Fruit fly (Drosophila melanogaster) whole organism, prepupa: ENCODE results near the gene CG32264.

Source experiments
- CG10669 ChIP-seq: fragments of 200-800 bp; sonication (Bioruptor generic); optimal IDR thresholded peaks from 3 replicates; lab custom pipeline; 2018; ENCODE audit warnings: missing biosample characterization, mild to moderate bottlenecking, missing genetic modification characterization, moderate library complexity
- CG11294 ChIP-seq: fragments of 200-800 bp; sonication (Bioruptor generic); IDR thresholded peaks from 2 replicates; pipeline ENCODE4 v1.3.6; 2022; ENCODE audit warnings: missing biosample characterization, missing genetic modification characterization
- CG11762 ChIP-seq: fragments of 200-800 bp; sonication (Bioruptor generic); optimal IDR thresholded peaks from 3 replicates; lab custom pipeline; 2016; ENCODE audit warnings: missing biosample characterization, missing genetic modification characterization; ENCODE audit not compliant: insufficient read depth
- CG11902 ChIP-seq: fragments of 200-800 bp; sonication (Bioruptor generic); optimal IDR thresholded peaks from 3 replicates; lab custom pipeline; 2016; ENCODE audit warnings: missing biosample characterization, missing genetic modification characterization
- CG15336 ChIP-seq: fragments of 200-800 bp; sonication (Bioruptor generic); IDR thresholded peaks from 2 replicates; pipeline ENCODE4 v1.3.6; 2022; ENCODE audit warnings: missing biosample characterization, missing genetic modification characterization
- CG1621 ChIP-seq: fragments of 200-800 bp; sonication (Bioruptor generic); optimal IDR thresholded peaks from 3 replicates; lab custom pipeline; 2018; ENCODE audit warnings: missing biosample characterization, mild to moderate bottlenecking, missing genetic modification characterization
- CG16779 ChIP-seq: fragments of 200-800 bp; sonication (Bioruptor generic); optimal IDR thresholded peaks from 3 replicates; lab custom pipeline; 2017; ENCODE audit warnings: missing biosample characterization, mild to moderate bottlenecking, missing genetic modification characterization
- CG3032 ChIP-seq: fragments of 200-800 bp; optimal IDR thresholded peaks from 2 replicates; lab custom pipeline; 2019; ENCODE audit warnings: missing biosample characterization, mild to moderate bottlenecking, missing genetic modification characterization, moderate library complexity
- CG6163 ChIP-seq: fragments of 200-800 bp; sonication (Bioruptor generic); IDR thresholded peaks from 3 replicates; pipeline ENCODE4 v1.3.6; 2022; ENCODE audit warnings: missing biosample characterization, missing genetic modification characterization
- CG6276 ChIP-seq: fragments of 200-800 bp; sonication (Bioruptor generic); optimal IDR thresholded peaks from 2 replicates; lab custom pipeline; 2017; ENCODE audit warnings: missing biosample characterization, mild to moderate bottlenecking, missing genetic modification characterization
- CG6854 ChIP-seq: fragments of 200-800 bp; sonication (Bioruptor generic); optimal IDR thresholded peaks from 2 replicates; lab custom pipeline; 2017; ENCODE audit warnings: missing biosample characterization, mild to moderate bottlenecking, missing genetic modification characterization
- CG7368 ChIP-seq: fragments of 200-800 bp; sonication (Bioruptor generic); optimal IDR thresholded peaks from 3 replicates; lab custom pipeline; 2016; ENCODE audit warnings: missing biosample characterization, missing genetic modification characterization
- CG8119 ChIP-seq: fragments of 200-800 bp; sonication (Bioruptor generic); IDR thresholded peaks from 3 replicates; pipeline ENCODE4 v1.3.6; 2022; ENCODE audit warnings: missing biosample characterization, missing genetic modification characterization
- CG9139 ChIP-seq: fragments of 200-800 bp; sonication (Bioruptor generic); optimal IDR thresholded peaks from 3 replicates; lab custom pipeline; 2017; ENCODE audit warnings: missing biosample characterization, mild to moderate bottlenecking, missing genetic modification characterization
- Eip75B ChIP-seq: fragments of 200-800 bp; sonication (Bioruptor generic); optimal IDR thresholded peaks from 3 replicates; lab custom pipeline; 2016; ENCODE audit warnings: missing biosample characterization, missing genetic modification characterization
- Eip78C ChIP-seq: fragments of 200-800 bp; sonication (Bioruptor generic); peaks from one replicate; lab custom pipeline; 2016; ENCODE audit warnings: missing biosample characterization, missing genetic modification characterization
- Eip93F ChIP-seq: fragments of 200-800 bp; sonication (Bioruptor generic); optimal IDR thresholded peaks from 2 replicates; lab custom pipeline; 2016; ENCODE audit warnings: missing biosample characterization, mild to moderate bottlenecking, missing genetic modification characterization
- Ets21C ChIP-seq: fragments of 200-800 bp; sonication (Bioruptor generic); optimal IDR thresholded peaks from 3 replicates; lab custom pipeline; 2016; ENCODE audit warnings: missing biosample characterization, missing genetic modification characterization
- Gug ChIP-seq: fragments of 200-800 bp; sonication (Bioruptor generic); IDR thresholded peaks from 2 replicates; pipeline ENCODE4 v1.3.6; 2022; ENCODE audit warnings: missing biosample characterization, missing genetic modification characterization
- Hr38 ChIP-seq: sonication (Bioruptor generic); optimal IDR thresholded peaks from 2 replicates; lab custom pipeline; 2016; ENCODE audit warnings: missing biosample characterization, missing genetic modification characterization
- Hr39 ChIP-seq: fragments of 200-800 bp; sonication (Bioruptor generic); optimal IDR thresholded peaks from 2 replicates; lab custom pipeline; 2016; ENCODE audit warnings: missing biosample characterization, missing genetic modification characterization
- Hr4 ChIP-seq: fragments of 200-800 bp; sonication (Bioruptor generic); optimal IDR thresholded peaks from 3 replicates; lab custom pipeline; 2016; ENCODE audit warnings: missing biosample characterization, missing genetic modification characterization
- Met ChIP-seq: fragments of 200-800 bp; sonication (Bioruptor generic); optimal IDR thresholded peaks from 3 replicates; lab custom pipeline; 2016; ENCODE audit warnings: missing biosample characterization, missing genetic modification characterization
- OdsH ChIP-seq: fragments of 200-800 bp; sonication (Bioruptor generic); optimal IDR thresholded peaks from 3 replicates; lab custom pipeline; 2016; ENCODE audit warnings: missing biosample characterization, missing genetic modification characterization
- Smox ChIP-seq: fragments of 200-800 bp; sonication (Bioruptor generic); optimal IDR thresholded peaks from 3 replicates; lab custom pipeline; 2016; ENCODE audit warnings: missing biosample characterization, missing genetic modification characterization
- Sox102F ChIP-seq: fragments of 200-800 bp; sonication (Bioruptor generic); optimal IDR thresholded peaks from 2 replicates; lab custom pipeline; 2016; ENCODE audit warnings: missing biosample characterization, mild to moderate bottlenecking, missing genetic modification characterization
- Sox14 ChIP-seq: fragments of 200-800 bp; sonication (Bioruptor generic); optimal IDR thresholded peaks from 3 replicates; lab custom pipeline; 2016; ENCODE audit warnings: missing biosample characterization, missing genetic modification characterization
- Sox15 ChIP-seq: fragments of 200-800 bp; sonication (Bioruptor generic); optimal IDR thresholded peaks from 3 replicates; lab custom pipeline; 2016; ENCODE audit warnings: missing biosample characterization, missing genetic modification characterization
- acj6 ChIP-seq: fragments of 200-800 bp; sonication (Bioruptor generic); optimal IDR thresholded peaks from 3 replicates; lab custom pipeline; 2016; ENCODE audit warnings: missing biosample characterization, missing genetic modification characterization
- cyc ChIP-seq: fragments of 200-800 bp; sonication (Bioruptor generic); optimal IDR thresholded peaks from 3 replicates; lab custom pipeline; 2016; ENCODE audit warnings: missing biosample characterization, missing genetic modification characterization
- dac ChIP-seq: fragments of 200-800 bp; sonication (Bioruptor generic); optimal IDR thresholded peaks from 2 replicates; lab custom pipeline; 2017; ENCODE audit warnings: missing biosample characterization, mild to moderate bottlenecking, missing genetic modification characterization
- dsx ChIP-seq: fragments of 200-800 bp; optimal IDR thresholded peaks from 3 replicates; lab custom pipeline; 2019; ENCODE audit warnings: missing biosample characterization, mild to moderate bottlenecking, missing genetic modification characterization, moderate library complexity; ENCODE audit not compliant: poor library complexity, severe bottlenecking
- eg ChIP-seq: fragments of 200-800 bp; sonication (Bioruptor generic); IDR thresholded peaks from 3 replicates; pipeline ENCODE4 v1.3.6; 2022; ENCODE audit warnings: missing biosample characterization, missing genetic modification characterization
- esn ChIP-seq: fragments of 200-800 bp; sonication (Bioruptor generic); optimal IDR thresholded peaks from 2 replicates; lab custom pipeline; 2016; ENCODE audit warnings: missing biosample characterization, mild to moderate bottlenecking, missing genetic modification characterization, moderate library complexity
- fd85E ChIP-seq: fragments of 200-800 bp; sonication (Bioruptor generic); optimal IDR thresholded peaks from 3 replicates; lab custom pipeline; 2016; ENCODE audit warnings: missing biosample characterization, missing genetic modification characterization
- net ChIP-seq: fragments of 200-800 bp; sonication (Bioruptor generic); optimal IDR thresholded peaks from 3 replicates; lab custom pipeline; 2016; ENCODE audit warnings: missing biosample characterization, missing genetic modification characterization
- pdm3 ChIP-seq: fragments of 200-800 bp; sonication (Bioruptor generic); optimal IDR thresholded peaks from 3 replicates; lab custom pipeline; 2016; ENCODE audit warnings: missing biosample characterization, missing genetic modification characterization
- salr ChIP-seq, 2 experiments: fragments of 200-800 bp; sonication (Bioruptor generic); optimal IDR thresholded peaks; 3 replicates each; lab custom pipeline; 2016 to 2018; ENCODE audit warnings: missing biosample characterization in 2 of 2, missing genetic modification characterization in 2 of 2, mild to moderate bottlenecking in 1 of 2
- spab ChIP-seq: fragments of 200-800 bp; sonication (Bioruptor generic); optimal IDR thresholded peaks from 2 replicates; lab custom pipeline; 2017; ENCODE audit warnings: missing biosample characterization, mild to moderate bottlenecking, missing genetic modification characterization, missing genetic modification reagents
- ss ChIP-seq, 2 experiments: fragments of 200-800 bp; sonication (Bioruptor generic); optimal IDR thresholded peaks; 2 replicates in 1 of 2; 3 replicates in 1 of 2; lab custom pipeline; 2017 to 2018; ENCODE audit warnings: mild to moderate bottlenecking in 2 of 2, missing biosample characterization in 2 of 2, missing genetic modification characterization in 2 of 2, moderate library complexity in 1 of 2
- topi ChIP-seq: fragments of 200-800 bp; sonication (Bioruptor generic); optimal IDR thresholded peaks from 3 replicates; lab custom pipeline; 2016; ENCODE audit warnings: missing biosample characterization, missing genetic modification characterization
- vri ChIP-seq: fragments of 200-800 bp; sonication (Bioruptor generic); optimal IDR thresholded peaks from 3 replicates; lab custom pipeline; 2016; ENCODE audit warnings: missing biosample characterization, mild to moderate bottlenecking, missing genetic modification characterization

Gene CG32264

DNA sequence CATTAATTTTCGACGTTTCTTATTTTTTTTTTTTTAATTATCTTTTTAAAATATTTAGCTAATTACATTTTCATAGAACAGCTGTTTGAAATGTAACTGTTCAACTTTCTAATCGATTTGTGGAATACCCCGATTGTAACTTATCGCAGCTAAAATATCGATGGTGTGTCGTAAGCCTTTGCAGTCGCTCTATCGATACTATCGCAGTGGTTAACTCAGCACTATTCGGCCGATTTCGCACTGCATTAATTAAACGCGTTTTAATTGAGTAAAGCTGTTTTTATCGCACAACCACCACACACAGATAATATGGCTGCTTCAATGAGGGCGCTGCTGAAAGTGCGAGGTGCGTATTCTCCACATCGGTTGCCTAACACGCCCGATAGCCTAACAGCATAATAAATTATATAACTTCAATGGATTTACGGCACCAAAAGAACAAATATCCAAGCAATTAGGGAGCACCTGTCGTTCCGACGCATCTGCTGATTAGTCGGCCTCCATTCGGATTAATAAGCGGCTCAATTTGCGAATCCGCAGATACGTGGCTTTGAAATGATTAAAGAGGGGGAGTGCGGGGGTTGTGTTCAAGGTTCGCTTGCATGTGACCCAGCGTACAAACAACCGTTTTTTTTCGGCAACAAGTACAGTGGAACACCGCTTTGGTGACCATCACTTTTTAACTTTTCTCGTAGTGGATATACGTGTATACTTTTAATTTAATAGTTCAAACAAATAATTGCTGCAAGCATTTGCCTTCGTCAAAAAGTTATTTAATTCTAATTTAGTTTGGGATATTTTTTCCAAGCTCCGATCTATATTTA lies 8.0 kb upstream of the CG32264 start, which contains the start of gene Scsalpha1 (continued):
- no peak; the same call in 1 of the 3 replicates for TF ChIP-seq CG6163 (GFP tag; lab: Robert Waterston, UW)
- TF ChIP-seq Smox (GFP tag; lab: Kevin White, UChicago) = no peak
- TF ChIP-seq Eip78C = peak; percentile 88
- no peak for TF ChIP-seq CG7368 (GFP tag; lab: Kevin White, UChicago)
- TF ChIP-seq Sox15 (GFP tag; lab: Kevin White, UChicago) = peak; percentile 21
- no peak for TF ChIP-seq Sox102F (GFP tag; lab: Kevin White, UChicago)
- TF ChIP-seq ss (GFP tag; optimal IDR thresholded peaks at IDR 0.05; lab: Kevin White, UChicago) = peak; percentile 43 to 63
- TF ChIP-seq CG3032 = no peak
- TF ChIP-seq Gug (GFP tag; lab: Robert Waterston, UW) = no peak
- TF ChIP-seq Eip93F (GFP tag; lab: Kevin White, UChicago) = no peak

DNA sequence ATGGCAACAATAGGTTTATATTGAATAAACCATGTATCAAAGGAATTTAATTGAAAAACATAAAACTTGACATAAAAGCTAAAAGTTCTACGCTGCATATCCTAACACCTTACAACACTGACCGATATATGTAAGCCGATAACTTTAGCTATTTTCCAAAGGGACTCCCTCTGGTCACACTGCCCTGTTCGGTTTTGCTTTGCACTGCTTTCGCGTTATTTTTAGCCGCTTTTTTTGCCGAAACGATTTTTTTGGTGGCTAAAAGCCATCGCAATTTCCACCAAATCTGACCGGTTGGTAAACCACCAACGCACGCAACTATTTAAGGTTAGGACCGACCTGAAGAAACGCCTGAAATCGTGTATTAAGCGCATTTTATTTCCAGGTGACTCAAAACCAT lies 4.8 kb upstream of the CG32264 start, which contains the start of the genes CG32263 and PIG-B:
CG32263 (minus strand) TSS at position 26 of the 400 bp plus-strand sequence.
PIG-B (plus strand) TSS at position 175 of the 400 bp plus-strand sequence.
- TF ChIP-seq salr (GFP tag; optimal IDR thresholded peaks at IDR 0.05; lab: Kevin White, UChicago) = no peak
- no peak for TF ChIP-seq CG11902
- TF ChIP-seq Eip78C = peak; percentile 16
- no peak for TF ChIP-seq vri
- TF ChIP-seq CG11294 = no peak

DNA sequence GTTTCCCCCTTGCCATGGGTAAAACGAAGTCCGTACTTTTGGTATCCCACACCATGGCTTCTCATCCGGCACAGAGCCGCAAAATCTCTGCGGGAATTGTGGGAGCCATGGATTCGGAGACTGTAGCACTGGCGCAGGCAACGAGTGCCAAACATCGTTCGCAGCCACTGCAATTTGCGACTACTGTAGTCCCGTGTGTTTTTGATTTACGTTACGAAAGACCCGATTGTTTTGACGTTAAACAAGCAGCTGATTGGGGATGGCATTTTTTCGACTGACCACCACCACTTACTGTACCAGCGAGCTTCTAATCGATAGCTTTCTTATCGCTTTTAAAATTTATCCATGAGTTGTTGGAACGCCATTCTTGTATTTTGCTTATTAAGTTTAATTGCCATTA lies 3.7 kb upstream of the CG32264 start, which contains the start of gene CG32262:
CG32262 (minus strand) TSS at position 254 of the 400 bp plus-strand sequence.
- TF ChIP-seq esn (GFP tag; lab: Kevin White, UChicago) = peak; percentile 25
- no peak for TF ChIP-seq Hr4 (GFP tag; lab: Kevin White, UChicago)

DNA sequence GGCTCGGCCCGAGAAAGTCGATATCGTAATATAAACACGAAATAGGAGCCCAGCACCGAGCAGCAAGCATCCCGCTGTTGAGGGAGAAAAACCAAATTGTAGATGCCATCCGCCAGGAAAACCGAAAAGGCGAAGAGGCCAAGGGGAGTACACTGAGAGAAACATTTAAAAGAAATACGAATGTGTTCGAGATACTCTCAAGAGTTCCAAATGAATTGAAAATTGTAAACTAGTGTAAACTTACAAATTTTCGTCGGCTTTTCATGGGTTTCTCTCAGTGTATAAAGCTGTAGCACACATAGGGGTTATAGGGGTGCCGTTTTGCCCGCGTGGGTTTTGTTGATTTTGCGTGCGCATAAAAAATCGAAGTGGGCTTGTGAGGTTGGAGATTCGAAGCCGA lies 3.6 kb downstream of the CG32264 start:
- TF ChIP-seq CG15336 (GFP tag; lab: Robert Waterston, UW) (peak; percentile 77), CG9139 (GFP tag; lab: Kevin White, UChicago) (no peak), acj6 (GFP tag; lab: Kevin White, UChicago) (peak; percentile 76), dsx (GFP tag; lab: Kevin White, UChicago) (peak; percentile 69), Eip75B (peak; percentile 58), Hr39 (GFP tag; lab: Kevin White, UChicago) (peak; percentile 88), CG10669 (GFP tag; lab: Kevin White, UChicago) (peak; percentile 57), salr (GFP tag; optimal IDR thresholded peaks at IDR 0.05; lab: Kevin White, UChicago) (peak; percentile 55 to 57), vri (no peak), esn (GFP tag; lab: Kevin White, UChicago) (peak; percentile 87), CG8119 (GFP tag; lab: Robert Waterston, UW) (peak; percentile 70), dac (GFP tag; lab: Kevin White, UChicago) (peak; percentile 6), net (no peak), CG6854 (GFP tag; lab: Kevin White, UChicago) (no peak), Ets21C (GFP tag; lab: Kevin White, UChicago) (peak; percentile 71), pdm3 (GFP tag; lab: Kevin White, UChicago) (peak; percentile 82), Sox15 (GFP tag; lab: Kevin White, UChicago) (peak; percentile 67), CG1621 (peak; percentile 60), Eip78C (peak; percentile 95), eg (peak; percentile 82), spab (GFP tag; lab: Kevin White, UChicago) (peak; percentile 39), CG11902 (peak; percentile 16), CG16779 (tag; lab: Kevin White, UChicago) (no peak), ss (GFP tag; optimal IDR thresholded peaks at IDR 0.05; lab: Kevin White, UChicago) (peak; percentile 18 to 78), cyc (GFP tag; lab: Kevin White, UChicago) (peak; percentile 22), CG6276 (GFP tag; lab: Kevin White, UChicago) (no peak), CG6163 (GFP tag; lab: Robert Waterston, UW) (peak; percentile 81), Hr4 (GFP tag; lab: Kevin White, UChicago) (peak; percentile 78), Sox14 (GFP tag; lab: Kevin White, UChicago) (peak; percentile 78), OdsH (GFP tag; lab: Kevin White, UChicago) (peak; percentile 78), Met (GFP tag; lab: Kevin White, UChicago) (peak; percentile 87), fd85E (GFP tag; lab: Kevin White, UChicago) (no peak), Hr38 (GFP tag; lab: Kevin White, UChicago) (peak; percentile 8), topi (GFP tag; lab: Kevin White, UChicago) (peak; percentile 47), CG11762 (GFP tag; lab: Kevin White, UChicago) (no peak)
